Worm (Caenorhabditis elegans): Measurements from ENCODE around the gene Y17G9B.2.

Gene Y17G9B.2

ce11 chrIV:4745422-4745821, 18.5 kb upstream of the Y17G9B.2 start, which contains the start of gene timm-17B.1 (continued):
- peak; percentile 66 for TF ChIP-seq hmg-1.1 (GFP tag; IDR thresholded peaks at IDR 0.05)
- TF ChIP-seq dve-1 (tag; optimal IDR thresholded peaks at IDR 0.05; ENCODE audit: insufficient read depth) = peak; percentile 79
- no peak for TF ChIP-seq cey-2 (tag; optimal IDR thresholded peaks at IDR 0.05; ENCODE audit: borderline replicate concordance, insufficient read depth)
- peak in 1 of 2 experiments; percentile 22 for TF ChIP-seq daf-16 (GFP tag; optimal IDR thresholded peaks at IDR 0.05)
- peak; percentile 43 for TF ChIP-seq daf-16 (tag; optimal IDR thresholded peaks at IDR 0.05)
- no peak for TF ChIP-seq ceh-32 (tag; optimal IDR thresholded peaks at IDR 0.05; ENCODE audit: poor library complexity)
- peak; percentile 57 for TF ChIP-seq hlh-11 (tag; optimal IDR thresholded peaks at IDR 0.05)
- TF ChIP-seq dpl-1 (GFP tag; optimal IDR thresholded peaks at IDR 0.05) = peak; percentile 78
- TF ChIP-seq Y105C5A.15 (GFP tag; IDR thresholded peaks at IDR 0.05) = no peak
- no peak for TF ChIP-seq nhr-42 (GFP tag; IDR thresholded peaks at IDR 0.05)
- no peak for TF ChIP-seq F10B5.3 (tag; optimal IDR thresholded peaks at IDR 0.05)

ce11 chrIV:4747553-4747952, 16.4 kb upstream of the Y17G9B.2 start, which contains the start of gene tctn-1:
Gene tctn-1 (minus strand): TSS chrIV:4747832.
- TF ChIP-seq daf-8 (GFP tag; IDR thresholded peaks at IDR 0.05) (no peak), tag-97 (GFP tag; IDR thresholded peaks at IDR 0.05) (no peak), mdl-1 (tag; optimal IDR thresholded peaks at IDR 0.05) (no peak), hlh-30 (tag; optimal IDR thresholded peaks at IDR 0.05; ENCODE audit: insufficient read depth) (no peak), daf-16 (GFP tag; optimal IDR thresholded peaks at IDR 0.05) (peak in 1 of 2 experiments; percentile 22), daf-16 (tag; optimal IDR thresholded peaks at IDR 0.05) (peak; percentile 21), lin-15B (tag; optimal IDR thresholded peaks at IDR 0.05) (no peak), ceh-62 (tag; optimal IDR thresholded peaks at IDR 0.05) (no peak), mes-2 (tag; optimal IDR thresholded peaks at IDR 0.05; ENCODE audit: poor library complexity, severe bottlenecking) (peak; percentile 9), rbr-2 (tag; optimal IDR thresholded peaks at IDR 0.05) (no peak), nhr-77 (tag; optimal IDR thresholded peaks at IDR 0.05) (no peak), daf-12 (tag; optimal IDR thresholded peaks at IDR 0.05) (no peak), F37D6.2 (tag; optimal IDR thresholded peaks at IDR 0.05) (no peak), zip-11 (GFP tag; IDR thresholded peaks at IDR 0.05) (no peak), egl-43 (GFP tag; IDR thresholded peaks at IDR 0.05) (no peak), dve-1 (tag; optimal IDR thresholded peaks at IDR 0.05; ENCODE audit: insufficient read depth) (peak; percentile 7), nhr-102 (tag; optimal IDR thresholded peaks at IDR 0.05) (no peak), set-16 (GFP tag; IDR thresholded peaks at IDR 0.05) (no peak), dmd-6 (GFP tag; IDR thresholded peaks at IDR 0.05) (peak; percentile 23; the same call in 1 of the 2 replicates), Y48G9A.11 (GFP tag; IDR thresholded peaks at IDR 0.05) (0 out of 2 replicates have a peak, but pooled peaks have one; percentile 8), ama-1 (optimal IDR thresholded peaks at IDR 0.05) (peak; percentile 86), egl-27 (tag; optimal IDR thresholded peaks at IDR 0.05) (no peak), nhr-41 (GFP tag; IDR thresholded peaks at IDR 0.05) (no peak), spr-1 (tag; optimal IDR thresholded peaks at IDR 0.05) (no peak), aha-1 (tag) (peak; percentile 22), hmg-1.1 (GFP tag; IDR thresholded peaks at IDR 0.05) (0 out of 2 replicates have a peak, but pooled peaks have one; percentile 27), spr-3 (GFP tag; optimal IDR thresholded peaks at IDR 0.05) (no peak), Y75B8A.6 (GFP tag; IDR thresholded peaks at IDR 0.05) (no peak), lsy-2 (tag; optimal IDR thresholded peaks at IDR 0.05) (peak in 1 of 2 experiments; percentile 41), zfp-3 (GFP tag; conservative IDR thresholded peaks at IDR 0.05) (peak; percentile 18; the same call in 1 of the 2 replicates), T20F7.1 (GFP tag; optimal IDR thresholded peaks at IDR 0.05) (no peak), nhr-237 (tag; optimal IDR thresholded peaks at IDR 0.05) (no peak), fkh-10 (GFP tag; optimal IDR thresholded peaks at IDR 0.05) (no peak), skn-1 (tag; optimal IDR thresholded peaks at IDR 0.05) (no peak), ces-1 (GFP tag; optimal IDR thresholded peaks at IDR 0.05) (no peak), arid-1 (GFP tag; conservative IDR thresholded peaks at IDR 0.05) (0 out of 2 replicates have a peak, but pooled peaks have one; percentile 20), ztf-7 (tag; optimal IDR thresholded peaks at IDR 0.05) (no peak), F49E8.2 (tag; optimal IDR thresholded peaks at IDR 0.05; ENCODE audit: borderline replicate concordance) (no peak), lin-38 (GFP tag; IDR thresholded peaks at IDR 0.05) (peak; percentile 35; the same call in 1 of the 2 replicates), aly-2 (tag; optimal IDR thresholded peaks at IDR 0.05) (no peak), R02D3.7 (tag; optimal IDR thresholded peaks at IDR 0.05) (no peak), madf-9 (GFP tag; conservative IDR thresholded peaks at IDR 0.05) (0 out of 2 replicates have a peak, but pooled peaks have one; percentile 16)

All from whole organism, L4 larva.